Fruit fly (Drosophila melanogaster): Measurements from ENCODE around the gene CG34175.

The CG34175 gene

DNA sequence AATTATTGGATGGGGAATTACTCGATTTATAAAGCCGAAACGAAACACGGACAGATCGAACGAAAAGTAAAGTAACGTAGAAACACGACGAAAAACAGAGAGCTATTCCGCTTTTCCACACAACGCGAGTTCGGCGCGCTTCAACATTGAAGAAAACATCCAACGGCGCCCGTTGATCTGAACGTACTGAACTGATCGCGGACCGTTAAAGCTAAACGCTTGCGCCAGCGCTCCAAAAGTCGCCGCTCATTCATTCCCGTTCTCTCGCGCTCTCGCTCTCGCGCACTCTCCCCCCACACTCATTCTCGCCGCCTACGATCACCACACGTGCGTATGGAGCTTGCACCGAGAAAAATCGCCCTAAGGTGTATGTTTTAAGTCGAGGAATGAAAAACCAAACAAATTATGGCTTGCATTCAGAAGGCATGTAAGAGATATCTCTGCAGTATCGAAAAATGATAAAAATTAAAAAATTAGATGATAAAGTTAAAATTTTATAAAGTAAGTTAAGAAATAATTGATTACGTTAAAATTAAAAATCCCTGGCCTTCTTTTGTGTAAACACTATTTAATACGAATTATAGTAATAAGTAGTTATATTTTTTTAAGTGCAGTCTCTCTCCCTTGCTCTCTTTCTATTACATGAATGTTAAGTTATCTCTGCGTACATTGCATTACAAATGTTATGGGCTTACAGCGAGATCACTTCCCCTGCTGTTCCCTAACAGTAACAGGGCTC lies 43.0 kb upstream of the CG34175 start, which contains the start of gene E23 (continued):
- TF ChIP-seq nom (GFP tag; optimal IDR thresholded peaks at IDR 0.05), result peak; percentile 92
- TF ChIP-seq chn (GFP tag; optimal IDR thresholded peaks at IDR 0.05), result peak; percentile 97
- TF ChIP-seq Rfx (GFP tag; IDR thresholded peaks at IDR 0.05), result peak; percentile 98
- TF ChIP-seq CG17359 (tag; optimal IDR thresholded peaks at IDR 0.05), result peak; percentile 99
- peak; percentile 83 for TF ChIP-seq p53 (GFP tag; optimal IDR thresholded peaks at IDR 0.05)
- no peak for TF ChIP-seq tll (GFP tag; optimal IDR thresholded peaks at IDR 0.05)
- peak; percentile 91 for TF ChIP-seq Nf-YB (GFP tag; optimal IDR thresholded peaks at IDR 0.05)
- peak; percentile 99 for TF ChIP-seq dmrt11E (tag; optimal IDR thresholded peaks at IDR 0.05)
- TF ChIP-seq CG10321 (GFP tag; IDR thresholded peaks at IDR 0.05), result peak; percentile 82; the same call in 1 of the 2 replicates
- TF ChIP-seq gem (tag; optimal IDR thresholded peaks at IDR 0.05), result peak; percentile 100
- peak; percentile 94 for TF ChIP-seq CG16779 (GFP tag; IDR thresholded peaks at IDR 0.05)
- TF ChIP-seq CG4328 (GFP tag; optimal IDR thresholded peaks at IDR 0.05), result peak; percentile 98
- TF ChIP-seq CG7271 (tag; optimal IDR thresholded peaks at IDR 0.05), result peak; percentile 83
- TF ChIP-seq CG1233 (GFP tag; optimal IDR thresholded peaks at IDR 0.05), result peak; percentile 98
- peak; percentile 95 for TF ChIP-seq jigr1 (GFP tag; IDR thresholded peaks at IDR 0.05)
- TF ChIP-seq Side (GFP tag; optimal IDR thresholded peaks at IDR 0.05), result peak; percentile 92
- TF ChIP-seq ranshi (GFP tag; IDR thresholded peaks at IDR 0.05), result peak; percentile 97
- TF ChIP-seq ac (GFP tag; optimal IDR thresholded peaks at IDR 0.05), result no peak
- TF ChIP-seq vfl (GFP tag; optimal IDR thresholded peaks at IDR 0.05), result peak; percentile 97
- TF ChIP-seq Fer2 (tag; optimal IDR thresholded peaks at IDR 0.05), result peak; percentile 94
- TF ChIP-seq CG11247 (GFP tag; IDR thresholded peaks at IDR 0.05), result peak; percentile 96
- TF ChIP-seq CG33557 (GFP tag; optimal IDR thresholded peaks at IDR 0.05), result peak; percentile 99
- TF ChIP-seq nerfin-2 (GFP tag; IDR thresholded peaks at IDR 0.05; ENCODE audit: partially characterized antibody), result no peak
- no peak for TF ChIP-seq Tbp (GFP tag; optimal IDR thresholded peaks at IDR 0.05)
- TF ChIP-seq Hsf (GFP tag; optimal IDR thresholded peaks at IDR 0.05), result peak; percentile 98
- TF ChIP-seq tap (tag; optimal IDR thresholded peaks at IDR 0.05), result peak; percentile 97
- peak; percentile 92 for TF ChIP-seq Antp (GFP tag; optimal IDR thresholded peaks at IDR 0.05)
- no peak for TF ChIP-seq gfzf (GFP tag; optimal IDR thresholded peaks at IDR 0.05)
- peak; percentile 98 for TF ChIP-seq CG4820 (GFP tag; optimal IDR thresholded peaks at IDR 0.05)
- peak; percentile 83 for TF ChIP-seq her (GFP tag; optimal IDR thresholded peaks at IDR 0.05)
- TF ChIP-seq CG13624 (GFP tag; optimal IDR thresholded peaks at IDR 0.05), result peak; percentile 91
- peak; percentile 98 for TF ChIP-seq CG14710 (tag; optimal IDR thresholded peaks at IDR 0.05)
- peak; percentile 95 for TF ChIP-seq CG2889 (GFP tag; IDR thresholded peaks at IDR 0.05)
- peak; percentile 96 for TF ChIP-seq onecut (GFP tag; IDR thresholded peaks at IDR 0.05)
- TF ChIP-seq CG30403 (GFP tag; optimal IDR thresholded peaks at IDR 0.05), result peak; percentile 99
- peak; percentile 89 for TF ChIP-seq CG12769 (tag; optimal IDR thresholded peaks at IDR 0.05)
- peak; percentile 97 for TF ChIP-seq ase (GFP tag; IDR thresholded peaks at IDR 0.05)
- TF ChIP-seq Dek (tag; optimal IDR thresholded peaks at IDR 0.05), result peak; percentile 99
- TF ChIP-seq ERR (GFP tag; optimal IDR thresholded peaks at IDR 0.05), result peak; percentile 89
- peak; percentile 99 for TF ChIP-seq run (tag; optimal IDR thresholded peaks at IDR 0.05)
- peak; percentile 80 for TF ChIP-seq pros (GFP tag; optimal IDR thresholded peaks at IDR 0.05)
- TF ChIP-seq chinmo (GFP tag; IDR thresholded peaks at IDR 0.05; ENCODE audit: partially characterized antibody), result peak; percentile 97; the same call in 3 of the 4 replicates
- peak; percentile 99 for TF ChIP-seq bcd (GFP tag; optimal IDR thresholded peaks at IDR 0.05)
- TF ChIP-seq lmd (GFP tag; IDR thresholded peaks at IDR 0.05), result peak; percentile 99
- TF ChIP-seq sr (GFP tag; IDR thresholded peaks at IDR 0.05), result peak; percentile 98
- TF ChIP-seq CG10462 (GFP tag; optimal IDR thresholded peaks at IDR 0.05), result peak; percentile 98
- TF ChIP-seq CG7963 (GFP tag; IDR thresholded peaks at IDR 0.05; ENCODE audit: partially characterized antibody), result 0 out of 3 replicates have a peak, but pooled peaks have one; percentile 36
- peak; percentile 99 for TF ChIP-seq CG17361 (GFP tag; IDR thresholded peaks at IDR 0.05)
- peak; percentile 97 for TF ChIP-seq CG17912 (GFP tag; optimal IDR thresholded peaks at IDR 0.05)
